Fruit fly (Drosophila melanogaster): ENCODE results near the gene Pglym78.

Pglym78 gene

dm6 chr3R:29130902-29131621, 17.0 kb upstream of the Pglym78 start, which contains the start of the genes dgt6 and Vha100-1 (continued):
- TF ChIP-seq CG11696 (GFP tag; IDR thresholded peaks at IDR 0.05) (no peak), CG12299 (tag; optimal IDR thresholded peaks at IDR 0.05) (peak; percentile 15), Doc3 (GFP tag; IDR thresholded peaks at IDR 0.05; ENCODE audit: partially characterized antibody) (no peak), zen2 (GFP tag; IDR thresholded peaks at IDR 0.05; ENCODE audit: partially characterized antibody) (no peak), CG34422 (GFP tag; IDR thresholded peaks at IDR 0.05) (0 out of 3 replicates have a peak, but pooled peaks have one; percentile 28), CG2116 (GFP tag; optimal IDR thresholded peaks at IDR 0.05) (peak; percentile 57), pzg (GFP tag; optimal IDR thresholded peaks at IDR 0.05) (peak; percentile 77), CG18476 (GFP tag; optimal IDR thresholded peaks at IDR 0.05) (peak; percentile 30), mld (GFP tag; IDR thresholded peaks at IDR 0.05; ENCODE audit: partially characterized antibody) (no peak), CG12155 (GFP tag; optimal IDR thresholded peaks at IDR 0.05) (peak; percentile 24), Deaf1 (tag; optimal IDR thresholded peaks at IDR 0.05) (peak; percentile 63), CG9817 (tag; optimal IDR thresholded peaks at IDR 0.05) (no peak), CG1602 (GFP tag; optimal IDR thresholded peaks at IDR 0.05) (no peak), CG31388 (GFP tag; optimal IDR thresholded peaks at IDR 0.05) (no peak), CG3847 (GFP tag; IDR thresholded peaks at IDR 0.05) (0 out of 2 replicates have a peak, but pooled peaks have one; percentile 41), CG7372 (GFP tag; IDR thresholded peaks at IDR 0.05) (no peak), lmd (GFP tag; IDR thresholded peaks at IDR 0.05) (no peak), CG18764 (GFP tag; optimal IDR thresholded peaks at IDR 0.05) (no peak), Usf (GFP tag; optimal IDR thresholded peaks at IDR 0.05) (no peak), ken (GFP tag; IDR thresholded peaks at IDR 0.05) (no peak), lilli (GFP tag; optimal IDR thresholded peaks at IDR 0.05) (no peak), tup (GFP tag; optimal IDR thresholded peaks at IDR 0.05) (no peak), dan (GFP tag; IDR thresholded peaks at IDR 0.05) (no peak), CG12071 (GFP tag; optimal IDR thresholded peaks at IDR 0.05) (no peak), CG9727 (GFP tag; optimal IDR thresholded peaks at IDR 0.05) (peak; percentile 40), CG17912 (GFP tag; optimal IDR thresholded peaks at IDR 0.05) (no peak), CG8290 (GFP tag; optimal IDR thresholded peaks at IDR 0.05) (no peak), CG8290 (tag; optimal IDR thresholded peaks at IDR 0.05) (no peak), bigmax (GFP tag; optimal IDR thresholded peaks at IDR 0.05) (no peak), Scr (GFP tag; IDR thresholded peaks at IDR 0.05; ENCODE audit: partially characterized antibody) (peak; percentile 27; the same call in 1 of the 2 replicates), CG18262 (tag; optimal IDR thresholded peaks at IDR 0.05) (no peak), zfh1 (GFP tag; IDR thresholded peaks at IDR 0.05) (no peak), H2.0 (GFP tag; IDR thresholded peaks at IDR 0.05) (no peak), tap (tag; optimal IDR thresholded peaks at IDR 0.05) (no peak), sens (GFP tag) (peak; percentile 74), Mrtf (GFP tag; IDR thresholded peaks at IDR 0.05) (no peak), hth (optimal IDR thresholded peaks at IDR 0.05) (no peak), Stat92E (GFP tag; optimal IDR thresholded peaks at IDR 0.05) (peak in 1 of 3 experiments; percentile 32), Dbx (GFP tag; IDR thresholded peaks at IDR 0.05) (peak; percentile 43; the same call in 1 of the 3 replicates), CG43689 (GFP tag; IDR thresholded peaks at IDR 0.05) (no peak), Xrp1 (GFP tag; IDR thresholded peaks at IDR 0.05) (peak; percentile 40; the same call in 1 of the 2 replicates), BEAF-32 (GFP tag; optimal IDR thresholded peaks at IDR 0.05) (peak; percentile 38), vvl (GFP tag; IDR thresholded peaks at IDR 0.05) (peak; percentile 52; the same call in 1 of the 2 replicates), CG30020 (tag; optimal IDR thresholded peaks at IDR 0.05) (peak; percentile 70), CG14860 (GFP tag; IDR thresholded peaks at IDR 0.05; ENCODE audit: partially characterized antibody) (no peak), crp (GFP tag; optimal IDR thresholded peaks at IDR 0.05) (peak in 1 of 2 experiments; percentile 9), Sry-β (GFP tag; optimal IDR thresholded peaks at IDR 0.05) (peak; percentile 14), CG14667 (GFP tag; IDR thresholded peaks at IDR 0.05) (no peak), Xbp1 (GFP tag; optimal IDR thresholded peaks at IDR 0.05) (peak; percentile 19), D19A (tag; optimal IDR thresholded peaks at IDR 0.05) (no peak)

Data from whole organism, embryonic.